Fruit fly (Drosophila melanogaster): ENCODE measurements around the gene AgmNAT.

AgmNAT gene

DNA sequence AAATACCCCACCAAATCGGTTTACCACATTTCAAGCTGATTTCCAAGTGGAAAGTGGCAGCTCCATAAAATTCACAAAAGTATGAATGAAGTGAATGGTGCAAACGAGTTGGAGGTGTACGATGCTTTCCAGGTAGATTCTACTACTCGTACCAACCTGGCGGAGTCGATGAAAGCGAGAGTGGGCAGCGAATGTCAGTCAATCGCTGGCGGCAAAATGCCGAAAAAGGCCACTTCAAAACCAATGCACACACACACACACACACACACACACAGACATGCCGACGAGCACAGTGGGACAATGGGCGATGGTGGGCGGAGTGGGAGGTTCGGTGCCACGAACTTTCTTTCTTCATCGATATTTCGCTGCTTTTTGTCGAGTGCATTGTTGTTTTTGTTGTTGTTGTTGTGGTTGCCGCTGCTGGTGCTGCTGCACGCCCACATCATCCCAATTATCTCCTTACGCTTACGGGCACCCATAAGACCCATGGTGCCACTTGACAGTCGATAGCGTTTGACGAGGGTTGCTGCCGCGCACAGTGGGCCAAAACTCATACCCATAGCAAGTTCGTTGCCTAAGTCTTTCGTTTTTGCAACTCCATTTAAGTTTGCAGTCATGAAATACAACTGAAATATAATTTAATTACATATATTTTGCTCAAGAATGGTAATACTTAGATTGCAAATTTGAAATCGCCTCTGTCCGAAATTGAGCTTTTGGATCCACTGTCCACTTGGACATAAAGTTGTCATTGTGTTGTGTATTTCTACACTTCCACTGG, 32.2 kb downstream of the AgmNAT start (continued):
- TF ChIP-seq Sox102F (GFP tag; optimal IDR thresholded peaks at IDR 0.05) = peak; percentile 76
- TF ChIP-seq CG1603 (tag; optimal IDR thresholded peaks at IDR 0.05) = peak; percentile 74
- 0 out of 2 replicates have a peak, but pooled peaks have one; percentile 24 for TF ChIP-seq CG4360 (GFP tag; IDR thresholded peaks at IDR 0.05)
- TF ChIP-seq PHDP (tag; optimal IDR thresholded peaks at IDR 0.05) = peak; percentile 41
- peak; percentile 9 for TF ChIP-seq CG9727 (GFP tag; optimal IDR thresholded peaks at IDR 0.05)
- TF ChIP-seq row (GFP tag; IDR thresholded peaks at IDR 0.05) = peak; percentile 41; the same call in 1 of the 3 replicates
- TF ChIP-seq CG11398 (GFP tag; optimal IDR thresholded peaks at IDR 0.05) = no peak
- TF ChIP-seq CG12219 (GFP tag; optimal IDR thresholded peaks at IDR 0.05) = peak; percentile 36
- TF ChIP-seq Chrac-16 (GFP tag; optimal IDR thresholded peaks at IDR 0.05) = peak; percentile 27
- peak in 1 of 2 experiments; percentile 13 for TF ChIP-seq Eip74EF (GFP tag; optimal IDR thresholded peaks at IDR 0.05)
- peak; percentile 47 for TF ChIP-seq az2 (GFP tag; optimal IDR thresholded peaks at IDR 0.05)
- TF ChIP-seq H15 (GFP tag; IDR thresholded peaks at IDR 0.05) = 0 out of 3 replicates have a peak, but pooled peaks have one; percentile 56
- no peak for TF ChIP-seq cas (GFP tag; IDR thresholded peaks at IDR 0.05)
- peak; percentile 41 for TF ChIP-seq CG3407 (GFP tag; optimal IDR thresholded peaks at IDR 0.05)
- no peak for TF ChIP-seq zen (tag; optimal IDR thresholded peaks at IDR 0.05)
- TF ChIP-seq dmrt11E (tag; optimal IDR thresholded peaks at IDR 0.05) = peak; percentile 31
- 0 out of 2 replicates have a peak, but pooled peaks have one; percentile 34 for TF ChIP-seq CG17328 (GFP tag; IDR thresholded peaks at IDR 0.05)
- TF ChIP-seq sens (GFP tag) = peak; percentile 91
- TF ChIP-seq CG16863 (GFP tag; optimal IDR thresholded peaks at IDR 0.05) = peak; percentile 4
- TF ChIP-seq CG17829 (tag; optimal IDR thresholded peaks at IDR 0.05) = peak; percentile 49
- TF ChIP-seq CG2129 (GFP tag; IDR thresholded peaks at IDR 0.05; ENCODE audit: partially characterized antibody) = no peak
- no peak for TF ChIP-seq dan (GFP tag; IDR thresholded peaks at IDR 0.05)
- TF ChIP-seq vvl (GFP tag; IDR thresholded peaks at IDR 0.05) = peak; percentile 52; the same call in 1 of the 2 replicates
- no peak for TF ChIP-seq nau (GFP tag; optimal IDR thresholded peaks at IDR 0.05)
- 0 out of 4 replicates have a peak, but pooled peaks have one; percentile 19 for TF ChIP-seq Gug (GFP tag; IDR thresholded peaks at IDR 0.05)
- peak; percentile 50 for TF ChIP-seq fd96Cb (tag; optimal IDR thresholded peaks at IDR 0.05)
- TF ChIP-seq CG11696 (GFP tag; IDR thresholded peaks at IDR 0.05) = no peak
- peak; percentile 15 for TF ChIP-seq CG18599 (GFP tag; optimal IDR thresholded peaks at IDR 0.05)
- TF ChIP-seq Gsc (GFP tag; IDR thresholded peaks at IDR 0.05) = no peak
- peak; percentile 64 for TF ChIP-seq CG17359 (tag; optimal IDR thresholded peaks at IDR 0.05)
- TF ChIP-seq CG3847 (GFP tag; IDR thresholded peaks at IDR 0.05) = no peak
- TF ChIP-seq H2.0 (GFP tag; IDR thresholded peaks at IDR 0.05) = no peak
- peak; percentile 75 for TF ChIP-seq CG4707 (GFP tag; optimal IDR thresholded peaks at IDR 0.05)
- TF ChIP-seq CG30403 (GFP tag; optimal IDR thresholded peaks at IDR 0.05) = peak; percentile 42
- 0 out of 2 replicates have a peak, but pooled peaks have one; percentile 23 for TF ChIP-seq CG14014 (GFP tag; IDR thresholded peaks at IDR 0.05)
- peak; percentile 47; the same call in 1 of the 3 replicates for TF ChIP-seq so (GFP tag; IDR thresholded peaks at IDR 0.05)
- TF ChIP-seq CG32532 (GFP tag; IDR thresholded peaks at IDR 0.05) = no peak
- peak; percentile 13 for TF ChIP-seq ind (GFP tag; optimal IDR thresholded peaks at IDR 0.05)
- no peak for TF ChIP-seq CG17385 (GFP tag; optimal IDR thresholded peaks at IDR 0.05)
- peak; percentile 47 for TF ChIP-seq CG15269 (tag; optimal IDR thresholded peaks at IDR 0.05)
- TF ChIP-seq nerfin-1 (tag; optimal IDR thresholded peaks at IDR 0.05) = peak; percentile 20
- no peak for TF ChIP-seq rib (GFP tag; IDR thresholded peaks at IDR 0.05)
- peak; percentile 61 for TF ChIP-seq oc (tag; optimal IDR thresholded peaks at IDR 0.05)
- no peak for TF ChIP-seq Jarid2 (GFP tag; optimal IDR thresholded peaks at IDR 0.05)
- TF ChIP-seq CG2712 (tag; optimal IDR thresholded peaks at IDR 0.05) = peak; percentile 40
- peak; percentile 25 for TF ChIP-seq CG8924 (tag; optimal IDR thresholded peaks at IDR 0.05)
- TF ChIP-seq CG10979 (tag; optimal IDR thresholded peaks at IDR 0.05) = peak; percentile 63
- TF ChIP-seq gsb-n (tag; optimal IDR thresholded peaks at IDR 0.05) = peak; percentile 34
